Fruit fly (Drosophila melanogaster) whole organism, prepupa: Measurements from ENCODE around the gene CG11760.

ENCODE experiments used
- Blimp-1 ChIP-seq: fragments of 200-800 bp; sonication (Bioruptor generic); optimal IDR thresholded peaks from 3 replicates; lab custom pipeline; 2017; ENCODE audit warnings: missing biosample characterization, missing genetic modification characterization, mild to moderate bottlenecking, moderate library complexity, missing genetic modification reagents
- CG10631 ChIP-seq: fragments of 200-800 bp; sonication (Bioruptor generic); optimal IDR thresholded peaks from 2 replicates; lab custom pipeline; 2016; ENCODE audit warnings: missing biosample characterization, missing genetic modification characterization
- CG10669 ChIP-seq: fragments of 200-800 bp; sonication (Bioruptor generic); optimal IDR thresholded peaks from 3 replicates; lab custom pipeline; 2018; ENCODE audit warnings: missing biosample characterization, mild to moderate bottlenecking, missing genetic modification characterization, moderate library complexity
- CG11294 ChIP-seq: fragments of 200-800 bp; sonication (Bioruptor generic); IDR thresholded peaks from 2 replicates; pipeline ENCODE4 v1.3.6; 2022; ENCODE audit warnings: missing biosample characterization, missing genetic modification characterization
- CG11762 ChIP-seq: fragments of 200-800 bp; sonication (Bioruptor generic); optimal IDR thresholded peaks from 3 replicates; lab custom pipeline; 2016; ENCODE audit warnings: missing biosample characterization, missing genetic modification characterization; ENCODE audit not compliant: insufficient read depth
- CG11902 ChIP-seq: fragments of 200-800 bp; sonication (Bioruptor generic); optimal IDR thresholded peaks from 3 replicates; lab custom pipeline; 2016; ENCODE audit warnings: missing biosample characterization, missing genetic modification characterization
- CG15336 ChIP-seq: fragments of 200-800 bp; sonication (Bioruptor generic); IDR thresholded peaks from 2 replicates; pipeline ENCODE4 v1.3.6; 2022; ENCODE audit warnings: missing biosample characterization, missing genetic modification characterization
- CG16779 ChIP-seq: fragments of 200-800 bp; sonication (Bioruptor generic); optimal IDR thresholded peaks from 3 replicates; lab custom pipeline; 2017; ENCODE audit warnings: missing biosample characterization, mild to moderate bottlenecking, missing genetic modification characterization
- CG3032 ChIP-seq: fragments of 200-800 bp; optimal IDR thresholded peaks from 2 replicates; lab custom pipeline; 2019; ENCODE audit warnings: missing biosample characterization, mild to moderate bottlenecking, missing genetic modification characterization, moderate library complexity
- CG31627 ChIP-seq: fragments of 200-800 bp; sonication (Bioruptor generic); optimal IDR thresholded peaks from 3 replicates; lab custom pipeline; 2016; ENCODE audit warnings: missing biosample characterization, missing genetic modification characterization
- CG34406 ChIP-seq: fragments of 200-800 bp; sonication (Bioruptor generic); optimal IDR thresholded peaks from 3 replicates; lab custom pipeline; 2016; ENCODE audit warnings: missing biosample characterization, missing genetic modification characterization
- CG6163 ChIP-seq: fragments of 200-800 bp; sonication (Bioruptor generic); IDR thresholded peaks from 3 replicates; pipeline ENCODE4 v1.3.6; 2022; ENCODE audit warnings: missing biosample characterization, missing genetic modification characterization
- CG6792 ChIP-seq: fragments of 200-800 bp; sonication (Bioruptor generic); optimal IDR thresholded peaks from 3 replicates; lab custom pipeline; 2016; ENCODE audit warnings: missing biosample characterization, missing genetic modification characterization
- CG6854 ChIP-seq: fragments of 200-800 bp; sonication (Bioruptor generic); optimal IDR thresholded peaks from 2 replicates; lab custom pipeline; 2017; ENCODE audit warnings: missing biosample characterization, mild to moderate bottlenecking, missing genetic modification characterization
- CG7368 ChIP-seq: fragments of 200-800 bp; sonication (Bioruptor generic); optimal IDR thresholded peaks from 3 replicates; lab custom pipeline; 2016; ENCODE audit warnings: missing biosample characterization, missing genetic modification characterization
- CG8119 ChIP-seq: fragments of 200-800 bp; sonication (Bioruptor generic); IDR thresholded peaks from 3 replicates; pipeline ENCODE4 v1.3.6; 2022; ENCODE audit warnings: missing biosample characterization, missing genetic modification characterization
- CG8319 ChIP-seq: fragments of 200-800 bp; sonication (Bioruptor generic); optimal IDR thresholded peaks from 3 replicates; lab custom pipeline; 2016; ENCODE audit warnings: missing biosample characterization, missing genetic modification characterization
- Eip75B ChIP-seq: fragments of 200-800 bp; sonication (Bioruptor generic); optimal IDR thresholded peaks from 3 replicates; lab custom pipeline; 2016; ENCODE audit warnings: missing biosample characterization, missing genetic modification characterization
- Eip78C ChIP-seq: fragments of 200-800 bp; sonication (Bioruptor generic); peaks from one replicate; lab custom pipeline; 2016; ENCODE audit warnings: missing biosample characterization, missing genetic modification characterization
- Eip93F ChIP-seq: fragments of 200-800 bp; sonication (Bioruptor generic); optimal IDR thresholded peaks from 2 replicates; lab custom pipeline; 2016; ENCODE audit warnings: missing biosample characterization, mild to moderate bottlenecking, missing genetic modification characterization
- Ets96B ChIP-seq: fragments of 200-800 bp; optimal IDR thresholded peaks from 2 replicates; lab custom pipeline; 2019; ENCODE audit warnings: missing biosample characterization, mild to moderate bottlenecking, missing genetic modification characterization, moderate library complexity
- Hr39 ChIP-seq: fragments of 200-800 bp; sonication (Bioruptor generic); optimal IDR thresholded peaks from 2 replicates; lab custom pipeline; 2016; ENCODE audit warnings: missing biosample characterization, missing genetic modification characterization
- Hr4 ChIP-seq: fragments of 200-800 bp; sonication (Bioruptor generic); optimal IDR thresholded peaks from 3 replicates; lab custom pipeline; 2016; ENCODE audit warnings: missing biosample characterization, missing genetic modification characterization
- Lpt ChIP-seq: fragments of 200-800 bp; sonication (Bioruptor generic); optimal IDR thresholded peaks from 3 replicates; lab custom pipeline; 2016; ENCODE audit warnings: missing biosample characterization, missing genetic modification characterization
- Met ChIP-seq: fragments of 200-800 bp; sonication (Bioruptor generic); optimal IDR thresholded peaks from 3 replicates; lab custom pipeline; 2016; ENCODE audit warnings: missing biosample characterization, missing genetic modification characterization
- OdsH ChIP-seq: fragments of 200-800 bp; sonication (Bioruptor generic); optimal IDR thresholded peaks from 3 replicates; lab custom pipeline; 2016; ENCODE audit warnings: missing biosample characterization, missing genetic modification characterization
- Smox ChIP-seq: fragments of 200-800 bp; sonication (Bioruptor generic); optimal IDR thresholded peaks from 3 replicates; lab custom pipeline; 2016; ENCODE audit warnings: missing biosample characterization, missing genetic modification characterization
- Sox14 ChIP-seq: fragments of 200-800 bp; sonication (Bioruptor generic); optimal IDR thresholded peaks from 3 replicates; lab custom pipeline; 2016; ENCODE audit warnings: missing biosample characterization, missing genetic modification characterization
- Sox15 ChIP-seq: fragments of 200-800 bp; sonication (Bioruptor generic); optimal IDR thresholded peaks from 3 replicates; lab custom pipeline; 2016; ENCODE audit warnings: missing biosample characterization, missing genetic modification characterization
- achi ChIP-seq: fragments of 200-800 bp; sonication (Bioruptor generic); optimal IDR thresholded peaks from 3 replicates; lab custom pipeline; 2016; ENCODE audit warnings: missing biosample characterization, missing genetic modification characterization
- acj6 ChIP-seq: fragments of 200-800 bp; sonication (Bioruptor generic); optimal IDR thresholded peaks from 3 replicates; lab custom pipeline; 2016; ENCODE audit warnings: missing biosample characterization, missing genetic modification characterization
- cyc ChIP-seq: fragments of 200-800 bp; sonication (Bioruptor generic); optimal IDR thresholded peaks from 3 replicates; lab custom pipeline; 2016; ENCODE audit warnings: missing biosample characterization, missing genetic modification characterization
- eg ChIP-seq: fragments of 200-800 bp; sonication (Bioruptor generic); IDR thresholded peaks from 3 replicates; pipeline ENCODE4 v1.3.6; 2022; ENCODE audit warnings: missing biosample characterization, missing genetic modification characterization
- fkh ChIP-seq: fragments of 200-800 bp; sonication (Bioruptor generic); optimal IDR thresholded peaks from 3 replicates; lab custom pipeline; 2017; ENCODE audit warnings: missing biosample characterization, mild to moderate bottlenecking, missing genetic modification characterization, moderate library complexity
- net ChIP-seq: fragments of 200-800 bp; sonication (Bioruptor generic); optimal IDR thresholded peaks from 3 replicates; lab custom pipeline; 2016; ENCODE audit warnings: missing biosample characterization, missing genetic modification characterization
- spab ChIP-seq: fragments of 200-800 bp; sonication (Bioruptor generic); optimal IDR thresholded peaks from 2 replicates; lab custom pipeline; 2017; ENCODE audit warnings: missing biosample characterization, mild to moderate bottlenecking, missing genetic modification characterization, missing genetic modification reagents
- svp ChIP-seq: fragments of 200-800 bp; sonication (Bioruptor generic); peaks from one replicate; lab custom pipeline; 2016; ENCODE audit warnings: missing biosample characterization, missing genetic modification characterization
- topi ChIP-seq: fragments of 200-800 bp; sonication (Bioruptor generic); optimal IDR thresholded peaks from 3 replicates; lab custom pipeline; 2016; ENCODE audit warnings: missing biosample characterization, missing genetic modification characterization

The CG11760 gene

dm6 chr3R:8718898-8719297 is at the start of gene CG11760:
Gene CG11760, plus strand, starts transcription at chr3R:8719198.
- TF ChIP-seq Blimp-1, result no peak
- no peak for TF ChIP-seq cyc (GFP tag; lab: Kevin White, UChicago)
- TF ChIP-seq Hr4 (GFP tag; lab: Kevin White, UChicago), result no peak
- TF ChIP-seq acj6 (GFP tag; lab: Kevin White, UChicago), result no peak
- TF ChIP-seq achi (GFP tag; lab: Kevin White, UChicago), result no peak
- TF ChIP-seq CG16779, result no peak
- TF ChIP-seq OdsH (GFP tag; lab: Kevin White, UChicago), result no peak
- TF ChIP-seq CG8319 (GFP tag; lab: Kevin White, UChicago), result no peak
- no peak for TF ChIP-seq Smox
- TF ChIP-seq net, result no peak
- TF ChIP-seq spab (GFP tag; lab: Kevin White, UChicago), result no peak
- no peak for TF ChIP-seq Met (GFP tag; lab: Kevin White, UChicago)
- TF ChIP-seq Sox14 (GFP tag; lab: Kevin White, UChicago), result no peak
- no peak for TF ChIP-seq Hr39 (GFP tag; lab: Kevin White, UChicago)
- TF ChIP-seq CG10669 (GFP tag; lab: Kevin White, UChicago), result no peak
- TF ChIP-seq CG8119 (GFP tag; lab: Robert Waterston, UW), result no peak
- TF ChIP-seq Eip93F (GFP tag; lab: Kevin White, UChicago), result no peak
- TF ChIP-seq CG7368, result no peak

dm6 chr3R:8669900-8670528 is 49.0 kb upstream of the CG11760 start:
- peak; percentile 64 for TF ChIP-seq eg
- peak; percentile 74 for TF ChIP-seq svp (GFP tag; lab: Kevin White, UChicago)
- TF ChIP-seq CG6854 (GFP tag; lab: Kevin White, UChicago), result no peak
- no peak for TF ChIP-seq Lpt (GFP tag; lab: Kevin White, UChicago)
- peak; percentile 17 for TF ChIP-seq Sox15 (GFP tag; lab: Kevin White, UChicago)
- TF ChIP-seq Hr39 (GFP tag; lab: Kevin White, UChicago), result peak; percentile 39
- TF ChIP-seq Eip78C (GFP tag; lab: Kevin White, UChicago), result peak; percentile 4
- peak; percentile 24 for TF ChIP-seq CG31627 (GFP tag; lab: Kevin White, UChicago)
- TF ChIP-seq CG11294 (GFP tag; lab: Robert Waterston, UW), result peak; percentile 40; the same call in 1 of the 2 replicates
- TF ChIP-seq CG6792 (GFP tag; lab: Kevin White, UChicago), result no peak
- peak; percentile 10 for TF ChIP-seq Hr4 (GFP tag; lab: Kevin White, UChicago)
- TF ChIP-seq fkh (GFP tag; lab: Kevin White, UChicago), result no peak
- peak; percentile 9 for TF ChIP-seq Eip75B (GFP tag; lab: Kevin White, UChicago)
- TF ChIP-seq CG6163 (GFP tag; lab: Robert Waterston, UW), result peak; percentile 71
- TF ChIP-seq Ets96B (tag; lab: Kevin White, UChicago), result peak; percentile 39
- no peak for TF ChIP-seq topi (GFP tag; lab: Kevin White, UChicago)
- TF ChIP-seq acj6 (GFP tag; lab: Kevin White, UChicago), result peak; percentile 41
- no peak for TF ChIP-seq CG11902
- TF ChIP-seq CG16779, result no peak
- peak; percentile 40 for TF ChIP-seq CG8319 (GFP tag; lab: Kevin White, UChicago)
- TF ChIP-seq CG8119 (GFP tag; lab: Robert Waterston, UW), result peak; percentile 32; the same call in 2 of the 3 replicates
- no peak for TF ChIP-seq Eip93F (GFP tag; lab: Kevin White, UChicago)
- TF ChIP-seq Sox14 (GFP tag; lab: Kevin White, UChicago), result peak; percentile 13
- peak; percentile 8 for TF ChIP-seq CG10631 (GFP tag; lab: Kevin White, UChicago)
- TF ChIP-seq CG34406, result no peak
- no peak for TF ChIP-seq CG11762 (GFP tag; lab: Kevin White, UChicago)
- no peak for TF ChIP-seq CG3032 (tag; lab: Kevin White, UChicago)
- peak; percentile 41 for TF ChIP-seq CG15336 (GFP tag; lab: Robert Waterston, UW)
